Fruit fly (Drosophila melanogaster) whole organism: ENCODE measurements around the gene CG46339.

Experiments used
- CG8478 ChIP-seq: fragments of >200 bp; optimal IDR thresholded peaks from 2 replicates; lab custom pipeline; 2018; ENCODE audit warnings: inconsistent platforms
- Dll ChIP-seq: fragments of >200 bp; optimal IDR thresholded peaks from 2 replicates; lab custom pipeline; 2017
- EcR ChIP-seq, 2 experiments: fragments of >200 bp; optimal IDR thresholded peaks; 2 replicates each; lab custom pipeline; 2017; ENCODE audit warnings: missing biosample characterization in 2 of 2, missing genetic modification characterization in 2 of 2, missing genetic modification reagents in 2 of 2
- pan ChIP-seq: fragments of >200 bp; optimal IDR thresholded peaks from 2 replicates; lab custom pipeline; 2017
- psq ChIP-seq: fragments of >200 bp; optimal IDR thresholded peaks from 2 replicates; lab custom pipeline; 2017
- usp ChIP-seq: fragments of >200 bp; optimal IDR thresholded peaks from 2 replicates; lab custom pipeline; 2017; ENCODE audit warnings: missing biosample characterization, missing genetic modification characterization, mixed read lengths

The CG46339 gene

DNA sequence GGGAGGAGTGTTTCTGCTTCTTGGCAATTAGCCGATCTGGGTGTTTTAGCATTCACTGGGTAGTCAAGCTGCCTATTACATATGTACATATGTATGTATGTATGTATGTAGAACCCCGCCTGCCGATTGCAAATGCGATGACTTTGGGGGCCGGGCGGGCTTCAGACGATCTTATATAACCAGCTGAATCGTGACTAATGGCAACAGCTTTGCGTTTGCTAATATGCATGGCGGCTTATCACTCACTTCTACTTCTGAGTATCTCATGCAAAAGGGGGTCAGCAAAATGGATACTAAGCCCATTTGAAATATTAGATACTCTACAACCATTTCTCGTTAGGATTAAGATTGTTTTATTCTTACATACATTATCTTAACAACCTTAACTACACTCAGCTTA, 19.3 kb upstream of the CG46339 start:
- no peak for TF ChIP-seq usp (GFP tag; lab: Kevin White, UChicago)
- no peak for TF ChIP-seq psq (lab: Kevin White, UChicago)
- TF ChIP-seq Dll, result no peak
- no peak for TF ChIP-seq CG8478 (lab: Kevin White, UChicago)

DNA sequence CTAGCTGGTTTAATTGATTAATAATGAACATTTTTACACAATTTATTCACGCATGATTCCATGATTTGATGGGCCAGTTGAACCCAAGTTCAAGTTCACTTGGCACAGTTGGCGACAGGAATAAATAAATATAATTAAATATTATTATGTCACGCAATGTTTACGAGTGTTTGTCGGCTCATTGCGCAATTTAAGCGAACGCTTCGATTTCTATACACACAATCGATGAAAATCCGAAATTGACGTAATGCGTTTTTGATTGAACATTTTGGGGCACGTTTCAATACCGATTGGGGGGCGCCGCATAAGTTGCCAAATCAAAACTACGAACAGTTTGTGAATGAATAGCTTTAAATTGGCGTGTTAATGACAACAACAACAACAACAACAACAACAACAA, 18.3 kb upstream of the CG46339 start:
- no peak for TF ChIP-seq Dll
- TF ChIP-seq CG8478 (lab: Kevin White, UChicago), result no peak
- no peak for TF ChIP-seq EcR (GFP tag; optimal IDR thresholded peaks at IDR 0.05; lab: Kevin White, UChicago)
- TF ChIP-seq usp (GFP tag; lab: Kevin White, UChicago), result no peak
- no peak for TF ChIP-seq pan
- TF ChIP-seq psq (lab: Kevin White, UChicago), result no peak

DNA sequence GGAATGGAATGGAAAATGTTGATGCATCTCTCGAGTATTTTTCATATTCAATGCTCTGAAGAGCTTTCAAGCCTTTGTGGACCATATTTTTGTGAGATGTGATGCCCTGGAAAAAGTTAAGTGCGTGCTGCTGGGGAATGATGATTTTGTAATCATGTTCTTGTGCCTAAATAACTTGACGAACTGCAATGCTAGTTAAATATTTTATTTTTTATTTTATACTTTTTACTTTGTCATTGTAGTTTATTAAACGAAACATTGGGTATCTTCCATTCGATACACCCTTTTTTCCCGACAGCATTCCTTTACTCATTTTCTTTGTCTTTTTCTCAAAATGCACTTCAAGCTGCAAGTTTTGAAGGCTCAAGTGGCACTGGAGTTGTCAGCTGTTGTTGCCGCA, 15.6 kb upstream of the CG46339 start:
- peak; percentile 49 for TF ChIP-seq pan
- TF ChIP-seq psq (lab: Kevin White, UChicago), result no peak

DNA sequence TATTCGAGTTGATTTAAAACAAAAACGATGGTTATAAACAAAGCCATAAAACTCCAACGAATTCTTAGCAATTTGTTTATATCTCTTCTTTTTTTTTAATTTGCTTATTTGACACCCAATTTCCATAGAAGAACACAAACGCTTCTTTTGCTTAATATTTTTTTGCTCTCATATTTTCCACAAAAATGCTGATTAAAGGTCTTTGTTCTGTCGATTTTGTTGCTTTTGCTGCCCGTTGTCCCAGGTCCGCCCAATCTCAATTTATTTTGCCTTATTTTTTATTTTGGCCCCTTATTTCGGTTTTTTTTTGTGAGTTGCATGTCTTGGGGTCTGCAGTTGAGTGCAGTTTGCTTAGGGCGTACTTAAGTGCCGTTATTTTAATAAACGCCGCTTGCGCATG, 9.5 kb upstream of the CG46339 start:
- TF ChIP-seq psq (lab: Kevin White, UChicago), result no peak
- no peak for TF ChIP-seq CG8478 (lab: Kevin White, UChicago)
- no peak for TF ChIP-seq usp (GFP tag; lab: Kevin White, UChicago)
- no peak for TF ChIP-seq Dll
- TF ChIP-seq pan, result no peak
- no peak for TF ChIP-seq EcR (GFP tag; optimal IDR thresholded peaks at IDR 0.05; lab: Kevin White, UChicago)

DNA sequence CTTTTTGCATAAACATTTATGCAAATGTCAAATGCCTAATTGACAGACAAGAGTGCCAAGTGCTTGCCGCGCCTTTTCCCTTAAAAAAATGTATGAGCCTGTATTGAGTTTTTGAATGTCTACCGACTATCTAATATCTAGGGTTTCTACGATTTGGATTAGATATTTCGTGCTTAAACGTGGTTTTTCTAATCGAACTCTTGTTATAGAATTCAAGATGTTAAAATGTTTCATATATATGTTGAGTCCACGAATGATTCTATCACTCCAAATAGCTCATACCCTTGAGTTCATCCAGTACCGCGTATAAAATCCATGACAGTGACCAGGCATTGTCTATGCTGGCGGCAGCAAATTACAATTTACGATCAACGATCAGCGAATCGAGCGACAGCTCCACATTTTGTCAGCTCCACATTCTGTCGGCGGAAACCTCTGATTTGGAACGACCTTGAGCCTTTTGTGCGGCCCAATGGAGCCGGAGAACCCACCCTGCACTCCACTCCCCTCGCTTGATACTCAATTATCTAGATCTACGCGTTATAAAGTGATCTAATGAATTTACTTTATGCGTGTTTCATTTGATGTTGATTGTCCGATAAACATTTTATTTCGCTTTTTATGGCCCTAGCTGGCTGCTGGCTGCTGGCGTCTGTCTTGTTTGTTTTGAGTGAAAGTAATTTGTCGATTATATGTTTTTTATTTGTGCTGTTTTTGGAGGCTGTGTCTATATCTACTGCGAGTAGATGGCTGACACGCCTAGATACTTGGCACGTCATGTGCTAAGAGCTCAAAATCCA, 8.7 kb upstream of the CG46339 start:
- TF ChIP-seq usp (GFP tag; lab: Kevin White, UChicago) (no peak), pan (no peak), Dll (no peak), psq (lab: Kevin White, UChicago) (no peak), EcR (GFP tag; optimal IDR thresholded peaks at IDR 0.05; lab: Kevin White, UChicago) (no peak), CG8478 (lab: Kevin White, UChicago) (no peak)

DNA sequence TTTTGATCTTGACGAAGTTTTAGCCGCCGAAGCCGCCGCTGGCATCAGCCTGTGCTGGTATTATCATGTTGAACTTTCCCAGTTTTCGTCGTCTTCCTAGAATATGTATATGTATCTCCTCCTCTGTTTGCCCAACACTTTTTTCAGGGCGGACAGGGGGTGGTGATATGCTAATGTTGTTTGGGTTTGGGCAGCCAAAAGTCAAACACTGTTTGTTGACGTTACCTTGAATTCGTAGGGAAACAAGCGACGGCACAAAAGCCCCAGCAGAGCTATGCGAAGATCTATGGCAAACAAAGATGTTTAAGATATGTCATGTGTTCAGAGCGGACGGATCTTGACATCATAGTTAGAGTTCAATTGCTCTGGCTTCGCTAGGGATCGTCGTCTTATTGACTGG, 6.8 kb upstream of the CG46339 start:
- TF ChIP-seq pan (no peak), CG8478 (lab: Kevin White, UChicago) (no peak), psq (lab: Kevin White, UChicago) (no peak), usp (GFP tag; lab: Kevin White, UChicago) (no peak), EcR (GFP tag; optimal IDR thresholded peaks at IDR 0.05; lab: Kevin White, UChicago) (no peak), Dll (no peak)

DNA sequence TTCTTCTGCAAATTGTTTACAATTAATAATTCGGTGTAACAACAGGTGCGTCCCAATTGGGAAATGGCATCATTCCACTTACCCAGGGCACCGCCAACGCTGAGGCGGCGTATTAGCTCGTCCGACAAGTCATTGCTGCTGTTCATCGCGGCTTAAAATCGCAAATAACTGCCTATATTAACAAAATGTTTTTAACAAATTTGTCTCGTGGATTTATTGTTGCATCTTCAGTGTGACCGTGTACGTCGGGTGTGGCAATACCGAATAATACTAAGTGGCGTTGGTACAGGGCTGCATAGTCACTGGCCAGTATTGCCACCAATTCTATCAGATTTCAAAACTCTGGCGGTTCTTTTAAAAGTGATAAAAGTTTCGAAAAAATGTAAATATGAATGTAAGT, 2.9 kb upstream of the CG46339 start, which contains the start of gene Ets97D:
Gene Ets97D, minus strand, starts transcription at position 272 of the 400 bp plus-strand sequence.
- TF ChIP-seq EcR (GFP tag; optimal IDR thresholded peaks at IDR 0.05; lab: Kevin White, UChicago) (no peak), usp (GFP tag; lab: Kevin White, UChicago) (no peak), CG8478 (lab: Kevin White, UChicago) (no peak), Dll (no peak), pan (no peak), psq (lab: Kevin White, UChicago) (no peak)

DNA sequence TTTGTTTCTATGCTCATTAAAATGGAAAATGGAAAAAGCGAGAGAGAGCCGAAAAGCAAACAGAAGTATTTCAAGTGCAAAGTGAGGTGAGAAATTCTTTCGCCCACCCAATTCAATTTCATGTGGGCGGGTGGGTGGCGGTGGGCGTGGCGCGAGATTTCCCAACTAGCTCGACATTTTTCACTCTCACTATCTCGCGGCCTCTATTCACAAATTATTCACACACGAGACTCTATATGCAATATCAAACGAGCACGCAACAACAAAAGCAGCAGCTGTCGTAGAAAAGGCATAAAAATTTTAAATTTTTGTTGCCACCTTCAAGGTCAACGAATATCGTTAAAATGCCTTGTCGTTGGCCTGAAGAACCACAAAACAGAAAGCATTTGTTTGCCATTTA, 3.3 kb downstream of the CG46339 start:
- TF ChIP-seq CG8478 (lab: Kevin White, UChicago), result no peak
- no peak for TF ChIP-seq Dll
- no peak for TF ChIP-seq usp (GFP tag; lab: Kevin White, UChicago)
- TF ChIP-seq pan, result no peak
- no peak for TF ChIP-seq psq (lab: Kevin White, UChicago)
- no peak for TF ChIP-seq EcR (GFP tag; optimal IDR thresholded peaks at IDR 0.05; lab: Kevin White, UChicago)

DNA sequence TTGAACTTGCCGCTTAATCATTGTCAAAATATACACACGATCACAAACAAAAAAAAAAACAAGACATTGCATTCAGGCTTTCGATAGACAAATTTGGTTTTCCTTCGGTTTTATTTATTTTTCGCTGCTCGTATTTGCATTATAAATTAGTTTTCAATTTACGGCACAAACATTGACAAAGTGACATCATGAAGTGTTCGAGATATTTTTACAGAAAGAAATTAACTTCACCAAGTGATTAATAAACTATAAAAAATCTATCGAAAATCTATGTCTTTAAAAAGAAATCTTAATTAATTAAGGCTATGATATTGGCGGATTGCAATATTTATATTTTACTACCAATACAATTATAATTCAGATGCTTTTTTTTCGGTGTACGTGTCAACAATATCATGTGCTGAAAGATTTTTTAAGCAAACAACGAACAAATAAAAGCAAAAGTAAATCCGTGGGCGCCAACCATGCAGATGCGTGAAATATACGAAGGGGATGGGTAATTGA, 8.3 kb downstream of the CG46339 start:
- TF ChIP-seq EcR (GFP tag; optimal IDR thresholded peaks at IDR 0.05; lab: Kevin White, UChicago), result no peak
- TF ChIP-seq psq (lab: Kevin White, UChicago), result no peak
- no peak for TF ChIP-seq CG8478 (lab: Kevin White, UChicago)
- no peak for TF ChIP-seq usp (GFP tag; lab: Kevin White, UChicago)
- no peak for TF ChIP-seq pan
- TF ChIP-seq Dll, result no peak

DNA sequence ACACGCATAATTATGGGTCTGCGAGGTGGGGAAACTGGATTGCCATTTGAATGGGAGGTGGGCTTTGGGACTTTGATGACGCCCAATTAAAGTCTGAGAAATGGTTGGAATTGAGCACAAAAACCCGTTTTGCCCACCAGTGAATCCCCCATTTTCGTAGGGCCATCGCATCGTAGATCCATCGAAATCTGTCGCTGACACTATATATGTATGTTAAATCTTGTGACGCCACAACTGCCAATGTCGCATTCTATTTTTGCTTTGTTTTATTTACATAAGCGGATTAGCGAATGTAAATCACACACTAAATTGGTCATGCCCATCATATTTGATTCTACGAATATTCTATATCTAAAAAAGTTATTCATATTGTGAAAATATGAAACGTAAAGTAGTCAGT, 10.9 kb downstream of the CG46339 start:
- no peak for TF ChIP-seq psq (lab: Kevin White, UChicago)
- TF ChIP-seq usp (GFP tag; lab: Kevin White, UChicago), result no peak
- no peak for TF ChIP-seq pan
- TF ChIP-seq Dll, result no peak
- no peak for TF ChIP-seq CG8478 (lab: Kevin White, UChicago)
- no peak for TF ChIP-seq EcR (GFP tag; optimal IDR thresholded peaks at IDR 0.05; lab: Kevin White, UChicago)

DNA sequence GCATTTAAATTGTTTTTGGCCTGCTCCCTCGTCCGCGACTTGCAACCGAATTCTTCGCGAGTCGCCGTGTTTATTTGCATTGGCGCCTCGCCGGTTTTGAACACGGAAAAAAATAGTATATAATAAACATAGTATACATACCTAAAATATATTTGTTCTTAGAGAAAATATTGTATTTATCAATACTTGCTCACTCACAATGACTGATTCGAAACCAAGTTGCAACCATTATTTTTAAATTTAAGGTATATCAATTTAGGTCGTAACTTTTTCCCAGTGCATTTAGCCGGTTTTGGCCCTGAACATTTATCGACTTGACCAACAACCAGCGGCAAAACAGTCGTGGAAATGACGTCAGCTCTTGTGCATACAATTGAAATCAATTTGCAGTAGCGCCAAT, 12.9 kb downstream of the CG46339 start:
- no peak for TF ChIP-seq pan
- TF ChIP-seq EcR (GFP tag; optimal IDR thresholded peaks at IDR 0.05; lab: Kevin White, UChicago), result no peak
- TF ChIP-seq Dll, result no peak
- TF ChIP-seq psq (lab: Kevin White, UChicago), result no peak
- TF ChIP-seq usp (GFP tag; lab: Kevin White, UChicago), result no peak

DNA sequence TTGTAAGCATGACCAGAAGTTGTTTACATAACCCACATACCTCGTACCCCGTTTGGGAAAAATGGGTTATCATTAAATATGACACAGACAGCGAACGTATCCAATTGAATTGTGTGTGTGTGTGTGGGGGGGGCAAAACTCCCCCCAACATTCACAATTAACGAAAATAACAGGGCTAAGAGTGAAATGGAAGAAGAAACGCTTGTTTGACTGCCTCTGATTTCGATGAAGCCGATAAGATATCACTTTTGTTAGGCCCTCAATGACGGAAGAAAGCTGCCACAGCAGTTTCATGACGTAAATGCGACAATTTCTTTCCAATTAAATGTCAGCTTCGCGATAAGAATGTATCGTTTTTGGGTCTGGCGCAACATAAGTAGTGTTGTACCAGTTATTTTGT, 18.3 kb downstream of the CG46339 start:
- TF ChIP-seq usp (GFP tag; lab: Kevin White, UChicago) (no peak), EcR (GFP tag; optimal IDR thresholded peaks at IDR 0.05; lab: Kevin White, UChicago) (no peak), pan (no peak), CG8478 (lab: Kevin White, UChicago) (no peak), Dll (no peak), psq (lab: Kevin White, UChicago) (no peak)
